Worm (Caenorhabditis elegans) whole organism, L4/young adult: ENCODE data around the gene cox-6B.

Experiments
- dao-5 ChIP-seq: sonication (generic microtip); optimal IDR thresholded peaks from 2 replicates; lab custom pipeline; 2016; ENCODE audit warnings: missing genotype, missing genetic modification characterization, moderate library complexity, missing compliant biosample characterization
- him-1 ChIP-seq: sonication (generic microtip); optimal IDR thresholded peaks from 2 replicates; lab custom pipeline; 2016; ENCODE audit warnings: missing genotype, missing genetic modification reagents, missing genetic modification characterization, missing compliant biosample characterization

DNA sequence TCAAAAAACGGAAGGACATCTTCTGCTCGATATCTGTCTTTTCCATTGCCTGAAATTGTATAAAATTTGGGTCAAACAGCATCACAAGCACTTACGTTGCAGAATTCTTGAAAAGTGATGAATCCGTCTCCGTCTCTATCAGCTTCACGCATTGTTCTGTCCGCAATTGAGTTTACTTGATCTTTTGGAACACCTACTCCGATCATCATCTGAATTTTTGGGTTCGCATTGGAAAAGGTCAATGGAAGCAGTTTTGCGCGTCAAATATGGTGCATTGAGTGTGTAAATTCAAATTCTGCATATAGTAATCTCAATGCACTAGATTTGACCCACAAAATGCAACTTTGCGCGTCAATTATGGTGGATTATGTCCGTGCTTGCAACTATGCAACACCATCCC lies 17.9 kb upstream of the cox-6B start:
- TF ChIP-seq him-1 (tag; lab: Kevin White, UChicago) (no peak), dao-5 (tag; lab: Kevin White, UChicago) (no peak)
